Fruit fly (Drosophila melanogaster): ENCODE data around the gene Ank.

DNA sequence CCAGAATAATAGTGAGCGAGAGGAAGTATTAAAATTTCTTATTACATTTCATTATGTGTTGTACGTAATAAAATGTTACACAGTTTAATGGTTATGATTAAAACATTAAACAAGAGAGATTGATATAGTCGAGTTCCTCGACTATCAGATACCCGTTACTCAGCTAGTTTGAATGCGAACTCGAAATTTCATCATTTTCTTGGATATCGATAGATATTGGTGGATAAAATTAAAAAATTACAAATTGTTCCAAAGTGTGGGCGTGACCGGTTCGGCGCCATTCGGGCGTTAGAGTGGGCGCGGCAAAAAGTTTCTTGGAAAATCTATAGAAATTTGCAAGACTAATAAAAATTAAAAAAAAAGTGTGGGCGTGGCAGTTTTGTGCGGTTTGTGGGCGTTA is 35.5 kb upstream of the Ank start:
- TF ChIP-seq svp (GFP tag) (no peak), pdm3 (GFP tag; optimal IDR thresholded peaks at IDR 0.05) (no peak), Met (GFP tag; optimal IDR thresholded peaks at IDR 0.05) (no peak), CG15336 (GFP tag; IDR thresholded peaks at IDR 0.05) (no peak), lz (GFP tag; optimal IDR thresholded peaks at IDR 0.05) (no peak), CG8319 (GFP tag; optimal IDR thresholded peaks at IDR 0.05) (no peak), Ets96B (tag; optimal IDR thresholded peaks at IDR 0.05) (no peak), CG34406 (GFP tag; optimal IDR thresholded peaks at IDR 0.05) (no peak), esn (GFP tag; optimal IDR thresholded peaks at IDR 0.05) (no peak), CG6854 (GFP tag; optimal IDR thresholded peaks at IDR 0.05) (no peak)

Data from whole organism, prepupa.